Fruit fly (Drosophila melanogaster) whole organism: ENCODE results near the gene CG9288.

Source experiments
- CG8478 ChIP-seq: fragments of >200 bp; optimal IDR thresholded peaks from 2 replicates; lab custom pipeline; 2018; ENCODE audit warnings: inconsistent platforms
- Dll ChIP-seq: fragments of >200 bp; optimal IDR thresholded peaks from 2 replicates; lab custom pipeline; 2017
- pan ChIP-seq: fragments of >200 bp; optimal IDR thresholded peaks from 2 replicates; lab custom pipeline; 2017
- psq ChIP-seq: fragments of >200 bp; optimal IDR thresholded peaks from 2 replicates; lab custom pipeline; 2017
- usp ChIP-seq: fragments of >200 bp; optimal IDR thresholded peaks from 2 replicates; lab custom pipeline; 2017; ENCODE audit warnings: missing biosample characterization, missing genetic modification characterization, mixed read lengths

DNA sequence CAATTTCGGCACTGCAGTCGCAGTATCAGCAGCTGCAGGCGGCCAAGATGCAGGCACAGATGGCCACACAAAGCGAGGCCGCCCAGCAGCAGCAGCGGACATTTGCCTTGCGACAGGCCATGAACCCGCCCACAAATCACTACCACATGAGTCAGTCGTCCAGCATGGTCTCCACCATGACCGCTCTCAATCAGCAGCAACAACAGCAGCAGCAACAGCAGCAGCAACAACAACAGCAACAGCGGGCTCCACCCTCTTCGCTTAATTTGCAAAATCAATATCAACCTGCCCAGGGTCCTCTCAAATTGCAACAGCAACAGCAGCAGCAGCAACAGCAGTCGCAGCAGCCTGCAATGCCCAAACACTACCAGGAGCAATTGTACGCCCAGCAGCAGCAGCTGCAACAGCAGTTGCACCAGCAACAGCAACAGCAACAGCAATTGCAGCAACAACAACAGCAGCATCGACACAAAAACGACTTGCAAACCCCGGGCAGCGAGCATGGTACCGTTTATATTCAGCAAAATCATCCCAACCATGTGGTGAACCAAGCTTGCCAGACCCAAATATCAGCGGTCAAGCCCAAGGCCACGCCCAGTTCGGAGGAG is 33.3 kb upstream of the CG9288 start:
- no peak for TF ChIP-seq psq (lab: Kevin White, UChicago)
- TF ChIP-seq usp (GFP tag; lab: Kevin White, UChicago), result no peak
- TF ChIP-seq CG8478 (lab: Kevin White, UChicago), result no peak
- no peak for TF ChIP-seq Dll (lab: Kevin White, UChicago)
- no peak for TF ChIP-seq pan (lab: Kevin White, UChicago)
